Worm (Caenorhabditis elegans): Measurements from ENCODE around the gene ttr-6.

The ttr-6 gene

ce11 chrX:6609251-6609650, 12.3 kb upstream of the ttr-6 start:
- TF ChIP-seq cebp-1 (GFP tag; IDR thresholded peaks at IDR 0.05) (no peak), cebp-1 (tag; optimal IDR thresholded peaks at IDR 0.05) (peak; percentile 45), madf-3 (GFP tag; IDR thresholded peaks at IDR 0.05) (0 out of 2 replicates have a peak, but pooled peaks have one; percentile 43), mel-28 (tag; optimal IDR thresholded peaks at IDR 0.05; ENCODE audit: borderline replicate concordance) (no peak), dox-1 (GFP tag; IDR thresholded peaks at IDR 0.05) (0 out of 2 replicates have a peak, but pooled peaks have one; percentile 5), ekl-4 (GFP tag; IDR thresholded peaks at IDR 0.05) (peak; percentile 18; the same call in 1 of the 2 replicates), madf-10 (tag; optimal IDR thresholded peaks at IDR 0.05) (peak; percentile 41), ceh-79 (tag; optimal IDR thresholded peaks at IDR 0.05) (no peak), Y95B8A.8 (GFP tag; IDR thresholded peaks at IDR 0.05) (peak; percentile 52; the same call in 1 of the 2 replicates), rcor-1 (GFP tag; IDR thresholded peaks at IDR 0.05) (no peak), hrde-1 (tag; optimal IDR thresholded peaks at IDR 0.05; ENCODE audit: borderline replicate concordance) (no peak), ZK185.1 (tag; optimal IDR thresholded peaks at IDR 0.05; ENCODE audit: poor library complexity, severe bottlenecking) (peak; percentile 33), B0336.3 (GFP tag; IDR thresholded peaks at IDR 0.05) (peak; percentile 78), Y56A3A.18 (GFP tag; IDR thresholded peaks at IDR 0.05) (peak; percentile 62; the same call in 1 of the 2 replicates), akir-1 (GFP tag; optimal IDR thresholded peaks at IDR 0.05) (no peak), ztf-22 (GFP tag; optimal IDR thresholded peaks at IDR 0.05) (peak; percentile 24), somi-1 (GFP tag; optimal IDR thresholded peaks at IDR 0.05) (no peak), F52B5.7 (tag; optimal IDR thresholded peaks at IDR 0.05) (peak; percentile 9), ceh-100 (GFP tag; IDR thresholded peaks at IDR 0.05) (0 out of 2 replicates have a peak, but pooled peaks have one; percentile 15), repo-1 (tag; optimal IDR thresholded peaks at IDR 0.05) (peak; percentile 96), Y53G8AR.9 (GFP tag; conservative IDR thresholded peaks at IDR 0.05) (peak; percentile 76; the same call in 1 of the 2 replicates), mcd-1 (GFP tag; IDR thresholded peaks at IDR 0.05) (no peak), cebp-2 (GFP tag; IDR thresholded peaks at IDR 0.05) (peak; percentile 75; the same call in 1 of the 2 replicates), chd-7 (tag; optimal IDR thresholded peaks at IDR 0.05) (peak; percentile 4), hmg-1.2 (GFP tag; IDR thresholded peaks at IDR 0.05) (peak; percentile 4; the same call in 1 of the 2 replicates), atf-7 (tag; optimal IDR thresholded peaks at IDR 0.05) (peak; percentile 64), hmg-20 (GFP tag; IDR thresholded peaks at IDR 0.05) (0 out of 2 replicates have a peak, but pooled peaks have one; percentile 54), tlf-1 (GFP tag; optimal IDR thresholded peaks at IDR 0.05) (peak; percentile 57)

ce11 chrX:6607599-6607998, 10.7 kb upstream of the ttr-6 start:
- no peak for TF ChIP-seq madf-3 (GFP tag; IDR thresholded peaks at IDR 0.05)
- TF ChIP-seq F10E7.11 (tag; optimal IDR thresholded peaks at IDR 0.05): no peak
- no peak for TF ChIP-seq somi-1 (GFP tag; optimal IDR thresholded peaks at IDR 0.05)
- no peak for TF ChIP-seq F37B4.10 (GFP tag; IDR thresholded peaks at IDR 0.05)
- TF ChIP-seq repo-1 (tag; optimal IDR thresholded peaks at IDR 0.05): peak; percentile 40
- no peak for TF ChIP-seq let-526 (GFP tag; IDR thresholded peaks at IDR 0.05)
- TF ChIP-seq C17E4.6 (GFP tag; IDR thresholded peaks at IDR 0.05): no peak
- peak; percentile 59 for TF ChIP-seq Y53G8AR.9 (GFP tag; conservative IDR thresholded peaks at IDR 0.05)
- peak in 1 of 2 experiments; percentile 41 for TF ChIP-seq let-607 (tag; optimal IDR thresholded peaks at IDR 0.05)
- 0 out of 2 replicates have a peak, but pooled peaks have one; percentile 18 for TF ChIP-seq hsf-1 (GFP tag; IDR thresholded peaks at IDR 0.05)
- no peak for TF ChIP-seq ztf-22 (GFP tag; optimal IDR thresholded peaks at IDR 0.05)
- no peak for TF ChIP-seq lin-40 (tag; optimal IDR thresholded peaks at IDR 0.05)
- no peak for TF ChIP-seq mes-4 (tag; optimal IDR thresholded peaks at IDR 0.05)
- peak; percentile 29 for TF ChIP-seq ets-4 (GFP tag; optimal IDR thresholded peaks at IDR 0.05)

All from whole organism, young adult.